Worm (Caenorhabditis elegans): ENCODE data around the gene srt-5.
"Not testable (repeated sequence)": the region's sequence is repeated elsewhere in the genome, so short reads cannot be mapped to it uniquely, and the experiment has no call there.

Gene srt-5

ce11 chrV:3112198-3112597 is 31.5 kb upstream of the srt-5 start:
- TF ChIP-seq cog-1 (tag; optimal IDR thresholded peaks at IDR 0.05) (no peak), T22C8.4 (GFP tag; IDR thresholded peaks at IDR 0.05) (no peak), med-1 (GFP tag; optimal IDR thresholded peaks at IDR 0.05; ENCODE audit: insufficient read depth) (no peak), klf-2 (GFP tag; conservative IDR thresholded peaks at IDR 0.05) (no peak), flt-1 (GFP tag; IDR thresholded peaks at IDR 0.05) (no peak), tab-1 (GFP tag; IDR thresholded peaks at IDR 0.05) (no peak), ref-1 (GFP tag; conservative IDR thresholded peaks at IDR 0.05) (no peak), ztf-29 (GFP tag; IDR thresholded peaks at IDR 0.05) (no peak), ztf-23 (GFP tag; IDR thresholded peaks at IDR 0.05) (no peak)

ce11 chrV:3107450-3107849 is 26.8 kb upstream of the srt-5 start, which contains the start of gene str-68:
str-68 (minus strand) TSS chrV:3107550.
- TF ChIP-seq flt-1 (GFP tag; IDR thresholded peaks at IDR 0.05) (no peak), klf-2 (GFP tag; conservative IDR thresholded peaks at IDR 0.05) (no peak), med-1 (GFP tag; optimal IDR thresholded peaks at IDR 0.05; ENCODE audit: insufficient read depth) (no peak), T22C8.4 (GFP tag; IDR thresholded peaks at IDR 0.05) (no peak), ztf-29 (GFP tag; IDR thresholded peaks at IDR 0.05) (no peak), tab-1 (GFP tag; IDR thresholded peaks at IDR 0.05) (no peak), ztf-23 (GFP tag; IDR thresholded peaks at IDR 0.05) (no peak), cog-1 (tag; optimal IDR thresholded peaks at IDR 0.05) (no peak)

- TF ChIP-seq med-1 (GFP tag; optimal IDR thresholded peaks at IDR 0.05; ENCODE audit: insufficient read depth) (no peak), tab-1 (GFP tag; IDR thresholded peaks at IDR 0.05) (no peak), ztf-29 (GFP tag; IDR thresholded peaks at IDR 0.05) (no peak), flt-1 (GFP tag; IDR thresholded peaks at IDR 0.05) (no peak), cog-1 (tag; optimal IDR thresholded peaks at IDR 0.05) (no peak), T22C8.4 (GFP tag; IDR thresholded peaks at IDR 0.05) (no peak), klf-2 (GFP tag; conservative IDR thresholded peaks at IDR 0.05) (no peak), ztf-23 (GFP tag; IDR thresholded peaks at IDR 0.05) (no peak), ref-1 (GFP tag; conservative IDR thresholded peaks at IDR 0.05) (no peak)
Measured at ce11 chrV:3106785-3107184, 26.1 kb upstream of the srt-5 start.

ce11 chrV:3105810-3106209 is 25.1 kb upstream of the srt-5 start, which contains the start of gene str-69:
str-69 (minus strand) TSS chrV:3105910.
- TF ChIP-seq ref-1 (GFP tag; conservative IDR thresholded peaks at IDR 0.05) (no peak), flt-1 (GFP tag; IDR thresholded peaks at IDR 0.05) (no peak), tab-1 (GFP tag; IDR thresholded peaks at IDR 0.05) (no peak), ztf-23 (GFP tag; IDR thresholded peaks at IDR 0.05) (no peak), ztf-29 (GFP tag; IDR thresholded peaks at IDR 0.05) (no peak), klf-2 (GFP tag; conservative IDR thresholded peaks at IDR 0.05) (no peak), T22C8.4 (GFP tag; IDR thresholded peaks at IDR 0.05) (no peak), cog-1 (tag; optimal IDR thresholded peaks at IDR 0.05) (no peak), med-1 (GFP tag; optimal IDR thresholded peaks at IDR 0.05; ENCODE audit: insufficient read depth) (no peak)

ce11 chrV:3104134-3104533 is 23.4 kb upstream of the srt-5 start, which contains the start of gene str-66:
str-66 (minus strand) TSS chrV:3104234.
- TF ChIP-seq klf-2 (GFP tag; conservative IDR thresholded peaks at IDR 0.05) (no peak), ref-1 (GFP tag; conservative IDR thresholded peaks at IDR 0.05) (no peak), ztf-23 (GFP tag; IDR thresholded peaks at IDR 0.05) (no peak), med-1 (GFP tag; optimal IDR thresholded peaks at IDR 0.05; ENCODE audit: insufficient read depth) (no peak), ztf-29 (GFP tag; IDR thresholded peaks at IDR 0.05) (no peak), tab-1 (GFP tag; IDR thresholded peaks at IDR 0.05) (no peak), T22C8.4 (GFP tag; IDR thresholded peaks at IDR 0.05) (no peak), flt-1 (GFP tag; IDR thresholded peaks at IDR 0.05) (no peak), cog-1 (tag; optimal IDR thresholded peaks at IDR 0.05) (no peak)

ce11 chrV:3102049-3102448 is 21.4 kb upstream of the srt-5 start, which contains the start of gene Y73C8C.4:
Y73C8C.4 (minus strand) TSS chrV:3102149.
- not testable (repeated sequence) for TF ChIP-seq ztf-23, flt-1, ztf-29 (GFP tag; IDR thresholded peaks at IDR 0.05)

- TF ChIP-seq ztf-29 (GFP tag; IDR thresholded peaks at IDR 0.05): no peak
- TF ChIP-seq flt-1 (GFP tag; IDR thresholded peaks at IDR 0.05): no peak
- TF ChIP-seq cog-1 (tag; optimal IDR thresholded peaks at IDR 0.05): no peak
- no peak for TF ChIP-seq ztf-23 (GFP tag; IDR thresholded peaks at IDR 0.05)
- TF ChIP-seq T22C8.4 (GFP tag; IDR thresholded peaks at IDR 0.05): no peak
- TF ChIP-seq klf-2 (GFP tag; conservative IDR thresholded peaks at IDR 0.05): no peak
- no peak for TF ChIP-seq med-1 (GFP tag; optimal IDR thresholded peaks at IDR 0.05; ENCODE audit: insufficient read depth)
- TF ChIP-seq tab-1 (GFP tag; IDR thresholded peaks at IDR 0.05): no peak
- TF ChIP-seq ref-1 (GFP tag; conservative IDR thresholded peaks at IDR 0.05): no peak
Measured at ce11 chrV:3100527-3100926, 19.8 kb upstream of the srt-5 start.

- no peak for TF ChIP-seq tab-1 (GFP tag; IDR thresholded peaks at IDR 0.05)
- no peak for TF ChIP-seq flt-1 (GFP tag; IDR thresholded peaks at IDR 0.05)
- TF ChIP-seq klf-2 (GFP tag; conservative IDR thresholded peaks at IDR 0.05): no peak
- no peak for TF ChIP-seq ztf-23 (GFP tag; IDR thresholded peaks at IDR 0.05)
- no peak for TF ChIP-seq ref-1 (GFP tag; conservative IDR thresholded peaks at IDR 0.05)
- TF ChIP-seq ztf-29 (GFP tag; IDR thresholded peaks at IDR 0.05): no peak
- no peak for TF ChIP-seq cog-1 (tag; optimal IDR thresholded peaks at IDR 0.05)
- TF ChIP-seq med-1 (GFP tag; optimal IDR thresholded peaks at IDR 0.05; ENCODE audit: insufficient read depth): no peak
- TF ChIP-seq T22C8.4 (GFP tag; IDR thresholded peaks at IDR 0.05): no peak
Measured at ce11 chrV:3094351-3094750, 13.7 kb upstream of the srt-5 start, which contains the start of gene cyp-33C9. cyp-33C9 (minus strand) TSS chrV:3094561.

ce11 chrV:3088768-3089167 is 8.1 kb upstream of the srt-5 start, which contains the start of gene acs-21:
acs-21 (plus strand) TSS chrV:3089068.
- TF ChIP-seq ref-1 (GFP tag; conservative IDR thresholded peaks at IDR 0.05): no peak
- no peak for TF ChIP-seq flt-1 (GFP tag; IDR thresholded peaks at IDR 0.05)
- TF ChIP-seq ztf-29 (GFP tag; IDR thresholded peaks at IDR 0.05): no peak

ce11 chrV:3086260-3086659 is 5.6 kb upstream of the srt-5 start, which contains the start of gene srt-8:
srt-8 (plus strand) TSS chrV:3086560.
- TF ChIP-seq cog-1 (tag; optimal IDR thresholded peaks at IDR 0.05) (no peak), ztf-23 (GFP tag; IDR thresholded peaks at IDR 0.05) (no peak)
